Fruit fly (Drosophila melanogaster) whole organism, embryonic: ENCODE measurements around the gene Phae2.

Experiments
- CG12769 ChIP-seq: fragments of 200-800 bp; sonication (Bioruptor generic); optimal IDR thresholded peaks from 2 replicates; lab custom pipeline; 2019; ENCODE audit warnings: missing biosample characterization, mild to moderate bottlenecking, missing genetic modification characterization, moderate library complexity
- CG17385 ChIP-seq: fragments of 200-800 bp; sonication (Bioruptor generic); optimal IDR thresholded peaks from 3 replicates; lab custom pipeline; 2018; ENCODE audit warnings: missing biosample characterization, mild to moderate bottlenecking, missing genetic modification characterization
- CG17568 ChIP-seq: fragments of 200-800 bp; sonication (Bioruptor generic); optimal IDR thresholded peaks from 2 replicates; lab custom pipeline; 2018; ENCODE audit warnings: missing biosample characterization, mild to moderate bottlenecking, missing genetic modification characterization, moderate library complexity
- CG18262 ChIP-seq: fragments of 200-800 bp; optimal IDR thresholded peaks from 3 replicates; lab custom pipeline; 2019; ENCODE audit warnings: missing biosample characterization, mild to moderate bottlenecking, missing genetic modification characterization, moderate library complexity
- CG2199 ChIP-seq: fragments of 200-800 bp; sonication (Bioruptor generic); IDR thresholded peaks from 3 replicates; pipeline ENCODE4 v1.3.6; 2022; ENCODE audit warnings: missing biosample characterization, missing genetic modification characterization
- CG2712 ChIP-seq: fragments of 200-800 bp; optimal IDR thresholded peaks from 3 replicates; lab custom pipeline; 2019; ENCODE audit warnings: missing biosample characterization, mild to moderate bottlenecking, missing genetic modification characterization, moderate library complexity
- CG31365 ChIP-seq: fragments of 200-800 bp; sonication (Bioruptor generic); optimal IDR thresholded peaks from 2 replicates; lab custom pipeline; 2018; ENCODE audit warnings: missing biosample characterization, mild to moderate bottlenecking, missing genetic modification characterization
- CG32772 ChIP-seq: fragments of 200-800 bp; sonication (Bioruptor generic); IDR thresholded peaks from 2 replicates; pipeline ENCODE4 v1.3.6; 2022; ENCODE audit warnings: missing biosample characterization, missing genetic modification characterization
- CG3838 ChIP-seq: fragments of 200-800 bp; sonication (Bioruptor generic); optimal IDR thresholded peaks from 3 replicates; lab custom pipeline; 2016; ENCODE audit warnings: missing biosample characterization, missing genetic modification characterization
- CG6175 ChIP-seq: fragments of 200-800 bp; sonication (Bioruptor generic); IDR thresholded peaks from 3 replicates; pipeline ENCODE4 v1.3.6; 2022; ENCODE audit warnings: missing biosample characterization, missing genetic modification characterization
- CG6689 ChIP-seq: fragments of 200-800 bp; sonication (Bioruptor generic); IDR thresholded peaks from 2 replicates; pipeline ENCODE4 v1.3.6; 2022; ENCODE audit warnings: missing biosample characterization, missing genetic modification characterization
- CG6765 ChIP-seq: fragments of 200-800 bp; sonication (Bioruptor generic); optimal IDR thresholded peaks from 3 replicates; lab custom pipeline; 2017; ENCODE audit warnings: missing biosample characterization, mild to moderate bottlenecking, missing genetic modification characterization
- CG6813 ChIP-seq: fragments of 200-800 bp; sonication (Bioruptor generic); optimal IDR thresholded peaks from 2 replicates; lab custom pipeline; 2017; ENCODE audit warnings: missing biosample characterization, missing genetic modification characterization, mild to moderate bottlenecking, moderate library complexity, missing genetic modification reagents
- CG7786 ChIP-seq: fragments of 200-800 bp; sonication (Bioruptor generic); optimal IDR thresholded peaks from 2 replicates; lab custom pipeline; 2016; ENCODE audit warnings: missing biosample characterization, missing genetic modification characterization
- CG8290 ChIP-seq, 3 experiments: fragments of 200-800 bp; sonication (Bioruptor generic); optimal IDR thresholded peaks; 2 replicates each; lab custom pipeline; 2016 to 2019; ENCODE audit warnings: missing biosample characterization in 3 of 3, missing genetic modification characterization in 3 of 3, mild to moderate bottlenecking in 2 of 3, moderate library complexity in 1 of 3
- CG9609 ChIP-seq: fragments of 200-800 bp; sonication (Bioruptor generic); optimal IDR thresholded peaks from 3 replicates; lab custom pipeline; 2016; ENCODE audit warnings: missing biosample characterization, missing genetic modification characterization
- CTCF ChIP-seq: fragments of 200-800 bp; sonication (Bioruptor generic); optimal IDR thresholded peaks from 2 replicates; lab custom pipeline; 2017; ENCODE audit warnings: missing biosample characterization, mild to moderate bottlenecking, missing genetic modification characterization, moderate library complexity
- Camta ChIP-seq: fragments of 200-800 bp; sonication (Bioruptor generic); optimal IDR thresholded peaks from 2 replicates; lab custom pipeline; 2016; ENCODE audit warnings: missing biosample characterization, missing genetic modification characterization
- Chrac-16 ChIP-seq: fragments of 200-800 bp; sonication (Bioruptor generic); optimal IDR thresholded peaks from 3 replicates; lab custom pipeline; 2016; ENCODE audit warnings: missing biosample characterization, missing genetic modification characterization
- D19A ChIP-seq: fragments of 200-800 bp; optimal IDR thresholded peaks from 3 replicates; lab custom pipeline; 2019; ENCODE audit warnings: missing biosample characterization, mild to moderate bottlenecking, missing genetic modification characterization, moderate library complexity
- Dad ChIP-seq: fragments of 200-800 bp; sonication (Bioruptor generic); optimal IDR thresholded peaks from 3 replicates; lab custom pipeline; 2016; ENCODE audit warnings: missing biosample characterization, missing genetic modification characterization
- Ets65A ChIP-seq: fragments of 200-800 bp; sonication (Bioruptor generic); peaks from one replicate; lab custom pipeline; 2016; ENCODE audit warnings: missing biosample characterization, missing genetic modification characterization
- Gug ChIP-seq: fragments of 200-800 bp; sonication (Bioruptor generic); IDR thresholded peaks from 4 replicates; pipeline ENCODE4 v1.3.6; 2022; ENCODE audit warnings: missing biosample characterization, missing genetic modification characterization
- Hmx ChIP-seq: fragments of 200-800 bp; sonication (Bioruptor generic); optimal IDR thresholded peaks from 2 replicates; lab custom pipeline; 2016; ENCODE audit warnings: missing biosample characterization, missing genetic modification characterization
- Hr39 ChIP-seq: fragments of >200 bp; optimal IDR thresholded peaks from 2 replicates; lab custom pipeline; 2017
- Med ChIP-seq: fragments of 200-800 bp; sonication (Bioruptor generic); peaks from one replicate; lab custom pipeline; 2016; ENCODE audit warnings: missing biosample characterization, missing genetic modification characterization, mild to moderate bottlenecking, inconsistent platforms, moderate library complexity
- Mrtf ChIP-seq: fragments of 200-800 bp; sonication (Bioruptor generic); IDR thresholded peaks from 3 replicates; pipeline ENCODE4 v1.3.6; 2022; ENCODE audit warnings: missing biosample characterization, missing genetic modification characterization
- Nf-YA ChIP-seq: fragments of 200-800 bp; sonication (Bioruptor generic); IDR thresholded peaks from 2 replicates; pipeline ENCODE4 v1.3.6; 2022; ENCODE audit warnings: missing biosample characterization, missing genetic modification characterization
- Ptx1 ChIP-seq: fragments of 200-800 bp; sonication (Bioruptor generic); IDR thresholded peaks from 2 replicates; pipeline ENCODE4 v1.3.6; 2022; ENCODE audit warnings: missing biosample characterization, missing genetic modification characterization
- chinmo ChIP-seq: fragments of 200-800 bp; sonication (Bioruptor generic); IDR thresholded peaks from 4 replicates; pipeline ENCODE4 v1.3.6; 2022; ENCODE audit warnings: missing biosample characterization, missing genetic modification characterization; ENCODE audit not compliant: partially characterized antibody
- crol ChIP-seq: fragments of 200-800 bp; sonication (Bioruptor generic); IDR thresholded peaks from 2 replicates; pipeline ENCODE4 v1.3.6; 2022; ENCODE audit warnings: missing biosample characterization, missing genetic modification characterization
- ewg ChIP-seq: fragments of 200-800 bp; sonication (Bioruptor generic); optimal IDR thresholded peaks from 3 replicates; lab custom pipeline; 2017; ENCODE audit warnings: mild to moderate bottlenecking, missing biosample characterization, missing genetic modification reagents, missing genetic modification characterization
- grn ChIP-seq: fragments of 200-800 bp; sonication (Bioruptor generic); optimal IDR thresholded peaks from 3 replicates; lab custom pipeline; 2017; ENCODE audit warnings: missing biosample characterization, missing genetic modification characterization
- jigr1 ChIP-seq: fragments of 200-800 bp; sonication (Bioruptor generic); IDR thresholded peaks from 3 replicates; pipeline ENCODE4 v1.3.6; 2022; ENCODE audit warnings: missing biosample characterization, missing genetic modification characterization
- knrl ChIP-seq: fragments of 200-800 bp; sonication (Bioruptor generic); IDR thresholded peaks from 3 replicates; pipeline ENCODE4 v1.3.6; 2022; ENCODE audit warnings: missing biosample characterization, missing genetic modification characterization; ENCODE audit not compliant: partially characterized antibody
- lmd ChIP-seq: fragments of 200-800 bp; sonication (Bioruptor generic); IDR thresholded peaks from 2 replicates; pipeline ENCODE4 v1.3.6; 2022; ENCODE audit warnings: missing biosample characterization, missing genetic modification characterization
- nom ChIP-seq: fragments of 200-800 bp; sonication (Bioruptor generic); optimal IDR thresholded peaks from 2 replicates; lab custom pipeline; 2017; ENCODE audit warnings: missing biosample characterization, missing genetic modification characterization, mild to moderate bottlenecking, moderate library complexity, missing genetic modification reagents
- prd ChIP-seq, 3 experiments: fragments of >200 bp in 2 of 3; fragments of 200-800 bp in 1 of 3; sonication (Bioruptor generic) in 1 of 3; optimal IDR thresholded peaks in 2 of 3; IDR thresholded peaks in 1 of 3; 2 replicates in 2 of 3; 3 replicates in 1 of 3; pipeline versions ENCODE4 v1.3.6 to Lab custom; 2017 to 2022; ENCODE audit warnings: missing biosample characterization in 1 of 3, missing genetic modification characterization in 1 of 3
- ranshi ChIP-seq: fragments of 200-800 bp; sonication (Bioruptor generic); IDR thresholded peaks from 2 replicates; pipeline ENCODE4 v1.3.6; 2022; ENCODE audit warnings: missing biosample characterization, missing genetic modification characterization
- repo ChIP-seq: fragments of 200-800 bp; sonication (Bioruptor generic); optimal IDR thresholded peaks from 2 replicates; lab custom pipeline; 2016; ENCODE audit warnings: missing biosample characterization, missing genetic modification characterization
- salm ChIP-seq: fragments of 200-800 bp; sonication (Bioruptor generic); optimal IDR thresholded peaks from 2 replicates; lab custom pipeline; 2018; ENCODE audit warnings: missing biosample characterization, mild to moderate bottlenecking, missing genetic modification characterization
- sens ChIP-seq: fragments of 200-800 bp; sonication (Bioruptor generic); peaks from one replicate; lab custom pipeline; 2016; ENCODE audit warnings: missing biosample characterization, missing genetic modification characterization
- tll ChIP-seq, 2 experiments: fragments of 200-800 bp in 1 of 2; fragments of >200 bp in 1 of 2; sonication (Bioruptor generic) in 1 of 2; optimal IDR thresholded peaks; 2 replicates each; lab custom pipeline; 2017 to 2019; ENCODE audit warnings: missing biosample characterization in 2 of 2, missing genetic modification characterization in 2 of 2, mild to moderate bottlenecking in 1 of 2, moderate library complexity in 1 of 2
- wor ChIP-seq: fragments of 200-800 bp; sonication (Bioruptor generic); IDR thresholded peaks from 2 replicates; pipeline ENCODE4 v1.3.6; 2022; ENCODE audit warnings: missing biosample characterization, missing genetic modification characterization

Phae2 gene

dm6 chr2L:12075850-12076249, 35.1 kb upstream of the Phae2 start, which contains the start of gene CG14947 (continued):
- TF ChIP-seq CG32772 (0 out of 2 replicates have a peak, but pooled peaks have one; percentile 17), CG6813 (GFP tag; lab: Kevin White, UChicago) (peak; percentile 30), nom (peak; percentile 38), CG8290 (GFP tag; optimal IDR thresholded peaks at IDR 0.05; lab: Kevin White, UChicago) (no peak), CG8290 (tag; optimal IDR thresholded peaks at IDR 0.05; lab: Kevin White, UChicago) (peak in 1 of 2 experiments; percentile 41), Nf-YA (GFP tag; lab: Robert Waterston, UW) (0 out of 2 replicates have a peak, but pooled peaks have one; percentile 25), CG12769 (tag; lab: Kevin White, UChicago) (no peak), CG6175 (GFP tag; lab: Robert Waterston, UW) (0 out of 3 replicates have a peak, but pooled peaks have one; percentile 32), CG9609 (GFP tag; lab: Kevin White, UChicago) (no peak), grn (GFP tag; lab: Kevin White, UChicago) (no peak), CG17385 (GFP tag; lab: Kevin White, UChicago) (peak; percentile 59), CG17568 (GFP tag; lab: Kevin White, UChicago) (no peak), ewg (GFP tag; lab: Kevin White, UChicago) (no peak), CG6689 (GFP tag; lab: Robert Waterston, UW) (0 out of 2 replicates have a peak, but pooled peaks have one; percentile 27)

dm6 chr2L:12078123-12078658, 32.7 kb upstream of the Phae2 start:
- no peak for TF ChIP-seq CG31365 (tag; lab: Kevin White, UChicago)
- no peak for TF ChIP-seq prd (optimal IDR thresholded peaks at IDR 0.05; lab: Kevin White, UChicago)
- peak; percentile 30; the same call in 1 of the 3 replicates for TF ChIP-seq prd (GFP tag; IDR thresholded peaks at IDR 0.05; lab: Robert Waterston, UW)
- TF ChIP-seq CG2199 (GFP tag; lab: Robert Waterston, UW) = 0 out of 3 replicates have a peak, but pooled peaks have one; percentile 22
- no peak for TF ChIP-seq knrl (GFP tag; lab: Robert Waterston, UW)
- TF ChIP-seq repo (GFP tag; lab: Kevin White, UChicago) = no peak
- TF ChIP-seq jigr1 (GFP tag; lab: Robert Waterston, UW) = no peak
- peak; percentile 58 for TF ChIP-seq crol (GFP tag; lab: Robert Waterston, UW)
- TF ChIP-seq Mrtf = 0 out of 3 replicates have a peak, but pooled peaks have one; percentile 33
- TF ChIP-seq chinmo (GFP tag; lab: Robert Waterston, UW) = 0 out of 4 replicates have a peak, but pooled peaks have one; percentile 9
- TF ChIP-seq Hr39 (lab: Kevin White, UChicago) = peak; percentile 60
- TF ChIP-seq CTCF (GFP tag; lab: Kevin White, UChicago) = peak; percentile 82
- peak; percentile 26 for TF ChIP-seq Med

- TF ChIP-seq Camta (GFP tag; lab: Kevin White, UChicago) (no peak), wor (GFP tag; lab: Robert Waterston, UW) (no peak), Gug (GFP tag; lab: Robert Waterston, UW) (no peak), sens (GFP tag; lab: Kevin White, UChicago) (peak; percentile 56), Ets65A (GFP tag; lab: Kevin White, UChicago) (peak; percentile 93), salm (no peak), CG2712 (tag; lab: Kevin White, UChicago) (peak; percentile 4), CG7786 (GFP tag; lab: Kevin White, UChicago) (no peak), D19A (tag; lab: Kevin White, UChicago) (no peak), Ptx1 (peak; percentile 45), Chrac-16 (GFP tag; lab: Kevin White, UChicago) (no peak), ranshi (GFP tag; lab: Robert Waterston, UW) (no peak), tll (GFP tag; optimal IDR thresholded peaks at IDR 0.05; lab: Kevin White, UChicago) (no peak), crol (GFP tag; lab: Robert Waterston, UW) (no peak), Hmx (GFP tag; lab: Kevin White, UChicago) (no peak), CG18262 (tag; lab: Kevin White, UChicago) (peak; percentile 33), CG3838 (GFP tag; lab: Kevin White, UChicago) (no peak), CG6765 (GFP tag; lab: Kevin White, UChicago) (no peak), lmd (peak; percentile 25; the same call in 1 of the 2 replicates), Dad (GFP tag; lab: Kevin White, UChicago) (no peak)
Measured at dm6 chr2L:12078695-12079094, 32.2 kb upstream of the Phae2 start.
